Worm (Caenorhabditis elegans) whole organism, L4/young adult: ENCODE results near the gene sri-20.

ENCODE experiments used
- W03F9.2 ChIP-seq: fragments of 150-350 bp; optimal IDR thresholded peaks from 2 replicates; lab custom pipeline; 2014; ENCODE audit warnings: missing biosample characterization, missing genetic modification characterization
- dao-5 ChIP-seq: sonication (generic microtip); optimal IDR thresholded peaks from 2 replicates; lab custom pipeline; 2016; ENCODE audit warnings: missing genotype, missing genetic modification characterization, moderate library complexity, missing compliant biosample characterization
- him-1 ChIP-seq: sonication (generic microtip); optimal IDR thresholded peaks from 2 replicates; lab custom pipeline; 2016; ENCODE audit warnings: missing genotype, missing genetic modification reagents, missing genetic modification characterization, missing compliant biosample characterization

Gene sri-20

DNA sequence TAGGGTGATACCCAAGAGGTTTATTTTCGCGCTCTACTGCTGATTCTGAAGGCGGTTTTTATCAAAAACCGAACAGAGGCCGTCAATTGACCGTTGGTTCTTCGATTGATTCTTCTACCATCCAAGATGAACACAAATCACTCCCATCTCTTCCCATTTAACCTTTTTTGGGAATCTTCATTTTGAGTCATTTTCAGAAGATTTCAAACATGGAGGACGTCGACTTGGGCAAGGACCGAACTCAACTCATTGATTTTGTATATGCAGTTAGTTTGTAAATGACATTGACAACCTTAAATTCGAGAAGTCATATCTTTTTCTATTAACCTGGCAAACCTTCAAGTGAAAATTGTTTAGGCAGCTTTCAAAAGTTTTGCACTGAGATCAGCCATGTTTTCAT is 20.0 kb downstream of the sri-20 start, which contains the start of gene AC3.5:
Gene AC3.5, plus strand, starts transcription at position 210 of the 400 bp plus-strand sequence.
- TF ChIP-seq W03F9.2 (no peak), dao-5 (tag; lab: Kevin White, UChicago) (no peak), him-1 (no peak)

- TF ChIP-seq dao-5 (tag; lab: Kevin White, UChicago) = no peak
- TF ChIP-seq W03F9.2 = no peak
- no peak for TF ChIP-seq him-1
These were observed 25.4 kb downstream of the sri-20 start for ce11 chrV:10393708-10394107.

ce11 chrV:10395173-10395766 is 26.9 kb downstream of the sri-20 start, which contains the start of the genes col-151 and ugt-1:
col-151 (minus strand) TSS chrV:10395223.
ugt-1 (plus strand) TSS chrV:10395663.
- no peak for TF ChIP-seq W03F9.2
- TF ChIP-seq him-1 = no peak
- no peak for TF ChIP-seq dao-5 (tag; lab: Kevin White, UChicago)

- no peak for TF ChIP-seq W03F9.2
- no peak for TF ChIP-seq him-1
- no peak for TF ChIP-seq dao-5 (tag; lab: Kevin White, UChicago)
These were observed 30.1 kb downstream of the sri-20 start, which contains the start of gene ugt-2 for ce11 chrV:10398431-10398830. ugt-2 (plus strand) TSS chrV:10398801.

DNA sequence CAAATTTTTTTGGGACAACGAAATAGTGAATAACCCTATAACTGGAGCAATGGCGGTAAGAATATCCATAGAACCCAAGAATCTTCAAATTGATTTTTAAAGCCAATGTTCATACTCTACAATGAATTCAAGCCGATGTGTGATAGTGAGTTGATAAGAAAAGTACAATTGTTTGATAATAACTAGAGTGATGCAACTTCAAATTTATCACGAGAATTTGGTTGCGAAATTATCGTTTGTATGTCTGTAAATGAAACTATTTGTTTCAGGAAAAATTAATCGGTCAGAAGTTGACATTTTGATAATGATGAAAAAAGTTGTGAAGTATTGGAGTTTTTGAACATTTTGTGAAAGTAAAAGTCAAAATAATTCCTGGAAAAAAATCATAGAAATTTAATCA is 30.9 kb downstream of the sri-20 start:
- TF ChIP-seq dao-5 (tag; lab: Kevin White, UChicago) = no peak
- TF ChIP-seq W03F9.2 = no peak
- no peak for TF ChIP-seq him-1

DNA sequence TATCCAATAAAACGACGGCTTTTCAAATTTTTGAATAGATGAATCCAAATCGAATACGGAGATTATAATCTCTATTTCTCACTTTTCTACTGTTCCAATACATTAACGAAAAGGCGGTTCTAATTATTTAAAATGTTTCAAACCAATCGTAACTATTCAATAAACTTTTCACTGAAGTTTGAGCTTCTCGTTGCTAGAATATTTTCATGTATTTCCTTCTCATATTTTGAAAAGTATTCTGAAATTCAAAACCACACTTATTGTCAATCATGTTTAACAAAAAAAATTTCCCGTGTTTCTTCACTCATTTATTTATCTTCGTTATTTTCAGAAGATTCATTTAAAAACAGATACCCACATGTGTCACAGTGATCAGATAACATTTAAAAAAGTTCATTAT is 34.4 kb downstream of the sri-20 start, which contains the start of gene F15H10.8:
Gene F15H10.8, minus strand, starts transcription at position 101 of the 400 bp plus-strand sequence.
- TF ChIP-seq dao-5 (tag; lab: Kevin White, UChicago) (no peak), W03F9.2 (no peak), him-1 (no peak)

DNA sequence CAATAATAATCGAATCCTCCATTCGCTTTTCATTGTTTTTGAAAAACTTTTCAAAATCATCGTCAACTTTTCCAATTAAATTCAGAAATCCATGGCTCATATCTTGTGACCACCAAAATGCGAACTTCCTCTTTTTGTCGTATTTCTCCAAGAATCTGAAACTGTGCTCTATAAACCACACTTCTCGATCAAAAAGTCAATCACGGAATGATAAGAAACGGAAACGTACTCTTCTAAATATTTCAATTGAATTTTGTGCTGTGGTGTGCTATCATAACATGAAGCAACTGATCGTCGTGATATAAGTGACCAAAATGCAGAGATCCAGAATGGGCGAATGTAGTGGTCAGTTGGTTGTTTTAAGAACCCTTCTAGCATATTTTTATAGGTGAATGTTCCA is 36.3 kb downstream of the sri-20 start:
- TF ChIP-seq W03F9.2 = no peak
- no peak for TF ChIP-seq dao-5 (tag; lab: Kevin White, UChicago)
- no peak for TF ChIP-seq him-1

ce11 chrV:10406313-10406712 is 38.0 kb downstream of the sri-20 start, which contains the start of gene F15H10.7:
F15H10.7 (minus strand) TSS chrV:10406413.
- TF ChIP-seq W03F9.2 (no peak), dao-5 (tag; lab: Kevin White, UChicago) (no peak), him-1 (no peak)

DNA sequence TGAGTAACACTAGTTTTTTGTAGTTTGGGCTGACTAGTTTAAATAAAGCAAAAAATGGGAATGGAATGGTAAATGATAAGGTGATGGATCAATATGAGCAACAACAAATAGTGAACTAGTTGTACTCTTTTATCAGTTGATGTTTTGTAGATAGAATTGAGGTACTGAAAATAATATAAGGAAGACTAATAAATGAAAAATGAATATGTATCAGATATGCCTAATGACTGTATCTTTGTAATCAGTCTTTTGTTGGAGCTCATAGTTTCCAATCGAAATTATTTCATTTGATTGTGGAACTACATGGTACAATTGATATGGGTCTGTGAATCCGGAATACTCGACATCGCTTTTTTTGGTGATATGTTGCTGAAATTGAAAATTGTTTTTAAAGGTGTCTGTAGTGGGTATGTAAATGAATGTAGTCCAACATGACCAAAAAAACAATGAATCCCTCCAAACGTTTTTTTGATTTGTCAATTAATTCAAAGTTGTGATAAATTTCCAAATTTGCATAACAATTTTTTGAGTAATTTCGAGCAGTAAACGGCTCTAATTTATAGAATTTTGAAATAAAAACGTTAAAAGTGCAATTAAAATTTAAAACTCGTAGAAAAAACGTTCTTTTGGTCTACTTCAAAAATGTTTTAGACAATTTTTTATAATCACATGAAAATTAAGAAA is 41.8 kb downstream of the sri-20 start, which contains the start of gene F15H10.12:
Gene F15H10.12, minus strand, starts transcription at position 51 of the 684 bp plus-strand sequence.
- TF ChIP-seq him-1 (no peak), dao-5 (tag; lab: Kevin White, UChicago) (no peak)

ce11 chrV:10414610-10415009 is 46.3 kb downstream of the sri-20 start, which contains the start of gene F15H10.9:
F15H10.9 (minus strand) TSS chrV:10414710.
- TF ChIP-seq W03F9.2 = no peak
- TF ChIP-seq him-1 = no peak
- no peak for TF ChIP-seq dao-5 (tag; lab: Kevin White, UChicago)

DNA sequence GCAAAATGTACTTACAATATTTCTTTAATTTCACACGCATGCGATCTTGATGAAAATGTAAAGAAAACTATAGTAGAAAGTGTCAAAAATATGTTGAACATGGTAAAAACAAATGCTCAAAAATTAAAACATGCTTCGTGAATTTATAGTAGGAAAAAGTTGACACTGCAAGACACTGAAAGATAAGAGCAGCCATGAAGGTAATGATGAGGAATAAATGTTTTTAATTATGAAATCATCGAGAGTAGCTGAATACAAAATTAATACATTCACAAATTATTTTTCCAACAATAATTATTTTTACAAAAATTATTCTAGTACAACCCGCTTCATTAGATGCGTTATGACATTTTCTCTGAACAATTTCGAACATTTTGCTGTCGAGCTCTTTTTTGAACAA is 48.6 kb downstream of the sri-20 start, which contains the start of gene F15H10.10:
Gene F15H10.10, minus strand, starts transcription at position 101 of the 400 bp plus-strand sequence.
- TF ChIP-seq W03F9.2 (no peak), dao-5 (tag; lab: Kevin White, UChicago) (no peak), him-1 (no peak)

ce11 chrV:10418961-10419360 is 50.6 kb downstream of the sri-20 start, which contains the start of gene F15H10.5:
F15H10.5 (minus strand) TSS chrV:10419061.
- no peak for TF ChIP-seq dao-5 (tag; lab: Kevin White, UChicago)
